Fruit fly (Drosophila melanogaster): ENCODE measurements around the gene CG4194.
A peak's percentile ranks its signal among the peaks of the same experiment; 100 is the strongest.

The CG4194 gene

dm6 chrX:2087501-2087900, 19.1 kb downstream of the CG4194 start (continued):
- TF ChIP-seq CG7839 (tag; optimal IDR thresholded peaks at IDR 0.05) (peak; percentile 69), dmrt11E (tag; optimal IDR thresholded peaks at IDR 0.05) (peak; percentile 55), kay (GFP tag; optimal IDR thresholded peaks at IDR 0.05) (no peak), CG31441 (GFP tag; IDR thresholded peaks at IDR 0.05) (peak; percentile 56; the same call in 1 of the 2 replicates), Hr39 (optimal IDR thresholded peaks at IDR 0.05) (no peak), BtbVII (GFP tag; optimal IDR thresholded peaks at IDR 0.05) (no peak), CG1832 (GFP tag; optimal IDR thresholded peaks at IDR 0.05) (no peak), CG1024 (GFP tag; IDR thresholded peaks at IDR 0.05) (peak; percentile 45; the same call in 1 of the 2 replicates), Lpt (GFP tag; optimal IDR thresholded peaks at IDR 0.05) (no peak), Bteb2 (GFP tag; optimal IDR thresholded peaks at IDR 0.05) (peak; percentile 18), zfh1 (GFP tag; IDR thresholded peaks at IDR 0.05) (peak; percentile 69; the same call in 2 of the 3 replicates), otp (GFP tag; IDR thresholded peaks at IDR 0.05) (0 out of 3 replicates have a peak, but pooled peaks have one; percentile 41), peb (GFP tag; IDR thresholded peaks at IDR 0.05) (no peak), prd (optimal IDR thresholded peaks at IDR 0.05) (no peak), prd (GFP tag; IDR thresholded peaks at IDR 0.05) (peak; percentile 82), Spps (tag; optimal IDR thresholded peaks at IDR 0.05) (no peak), Nf-YC (tag; optimal IDR thresholded peaks at IDR 0.05) (no peak), Dp (GFP tag; optimal IDR thresholded peaks at IDR 0.05) (no peak), Doc3 (GFP tag; IDR thresholded peaks at IDR 0.05; ENCODE audit: partially characterized antibody) (no peak), jing (GFP tag; optimal IDR thresholded peaks at IDR 0.05) (peak; percentile 66), CG10147 (GFP tag; optimal IDR thresholded peaks at IDR 0.05) (no peak), CG15011 (GFP tag; optimal IDR thresholded peaks at IDR 0.05) (no peak), ac (GFP tag; optimal IDR thresholded peaks at IDR 0.05) (no peak), CG6654 (GFP tag; optimal IDR thresholded peaks at IDR 0.05) (no peak), ash1 (GFP tag; optimal IDR thresholded peaks at IDR 0.05) (no peak), HLH54F (GFP tag; optimal IDR thresholded peaks at IDR 0.05) (peak; percentile 36), NfI (GFP tag; optimal IDR thresholded peaks at IDR 0.05) (peak; percentile 68), mam (GFP tag; optimal IDR thresholded peaks at IDR 0.05) (peak; percentile 41), CG1647 (GFP tag; optimal IDR thresholded peaks at IDR 0.05) (no peak), bigmax (GFP tag; optimal IDR thresholded peaks at IDR 0.05) (no peak), CG7556 (GFP tag; optimal IDR thresholded peaks at IDR 0.05) (peak; percentile 57), Eip74EF (GFP tag; optimal IDR thresholded peaks at IDR 0.05) (peak in 1 of 2 experiments; percentile 3), CG6765 (GFP tag; optimal IDR thresholded peaks at IDR 0.05) (no peak), CG10543 (GFP tag; optimal IDR thresholded peaks at IDR 0.05) (no peak), CG4360 (GFP tag; IDR thresholded peaks at IDR 0.05) (0 out of 2 replicates have a peak, but pooled peaks have one; percentile 33), CG13287 (GFP tag; IDR thresholded peaks at IDR 0.05; ENCODE audit: partially characterized antibody) (no peak), Mad (GFP tag; optimal IDR thresholded peaks at IDR 0.05) (no peak), Xbp1 (GFP tag; optimal IDR thresholded peaks at IDR 0.05) (peak; percentile 60), CG11695 (GFP tag; IDR thresholded peaks at IDR 0.05) (peak; percentile 53; the same call in 1 of the 3 replicates), Hey (tag; optimal IDR thresholded peaks at IDR 0.05) (no peak), CG12299 (tag; optimal IDR thresholded peaks at IDR 0.05) (no peak), Oaz (GFP tag; IDR thresholded peaks at IDR 0.05) (peak; percentile 42; the same call in 1 of the 2 replicates), CG18476 (GFP tag; optimal IDR thresholded peaks at IDR 0.05) (no peak), Side (GFP tag; optimal IDR thresholded peaks at IDR 0.05) (peak; percentile 22), inv (GFP tag; IDR thresholded peaks at IDR 0.05; ENCODE audit: partially characterized antibody) (no peak), CG14860 (GFP tag; IDR thresholded peaks at IDR 0.05; ENCODE audit: partially characterized antibody) (no peak), CG12071 (GFP tag; optimal IDR thresholded peaks at IDR 0.05) (peak; percentile 61), Hand (GFP tag; optimal IDR thresholded peaks at IDR 0.05) (no peak), Hmr (GFP tag; optimal IDR thresholded peaks at IDR 0.05) (peak; percentile 54), ewg (GFP tag; optimal IDR thresholded peaks at IDR 0.05) (peak; percentile 55)
